Worm (Caenorhabditis elegans) whole organism, L2 larva: ENCODE results near the gene C47E12.2.
A peak's percentile ranks its signal among the peaks of the same experiment; 100 is the strongest.

Experiments
- C34F6.9 ChIP-seq: fragments of 150-350 bp; optimal IDR thresholded peaks from 2 replicates; lab custom pipeline; 2014; ENCODE audit warnings: missing biosample characterization, missing genetic modification characterization
- F13H6.1 ChIP-seq: sonication (generic microtip); optimal IDR thresholded peaks from 2 replicates; lab custom pipeline; 2016; ENCODE audit warnings: missing genetic modification characterization, missing compliant biosample characterization
- R02D3.7 ChIP-seq: fragments of 150-350 bp; optimal IDR thresholded peaks from 2 replicates; lab custom pipeline; 2014; ENCODE audit warnings: missing biosample characterization, missing genetic modification characterization
- Y55F3AM.14 ChIP-seq: fragments of 200-800 bp; sonication (Bioruptor generic); optimal IDR thresholded peaks from 2 replicates; lab custom pipeline; 2018; ENCODE audit warnings: mild to moderate bottlenecking, missing genetic modification characterization, missing compliant biosample characterization
- alr-1 ChIP-seq: fragments of 150-350 bp; optimal IDR thresholded peaks from 2 replicates; lab custom pipeline; 2014; ENCODE audit warnings: missing biosample characterization, missing genetic modification characterization
- aly-2 ChIP-seq: fragments of 150-350 bp; optimal IDR thresholded peaks from 2 replicates; lab custom pipeline; 2014; ENCODE audit warnings: missing biosample characterization, missing genetic modification characterization
- ama-1 ChIP-seq: fragments of 150-350 bp; optimal IDR thresholded peaks from 2 replicates; lab custom pipeline; 2018; ENCODE audit warnings: inconsistent platforms
- crh-2 ChIP-seq: sonication (generic microtip); optimal IDR thresholded peaks from 2 replicates; lab custom pipeline; 2017; ENCODE audit warnings: missing biosample characterization, missing genetic modification characterization
- dmd-4 ChIP-seq: sonication (generic microtip); optimal IDR thresholded peaks from 2 replicates; lab custom pipeline; 2017; ENCODE audit warnings: missing biosample characterization, missing genetic modification characterization
- egl-27 ChIP-seq: sonication (generic microtip); optimal IDR thresholded peaks from 3 replicates; lab custom pipeline; 2017; ENCODE audit warnings: missing biosample characterization, missing genetic modification reagents, missing genetic modification characterization
- elt-1 ChIP-seq: fragments of 150-350 bp; optimal IDR thresholded peaks from 2 replicates; lab custom pipeline; 2014; ENCODE audit warnings: missing biosample characterization, missing genetic modification characterization
- fos-1 ChIP-seq: fragments of 150-350 bp; optimal IDR thresholded peaks from 2 replicates; lab custom pipeline; 2014; ENCODE audit warnings: missing biosample characterization, missing genetic modification characterization
- gmeb-1 ChIP-seq: fragments of 150-350 bp; optimal IDR thresholded peaks from 2 replicates; lab custom pipeline; 2014; ENCODE audit warnings: missing biosample characterization, missing genetic modification characterization
- lin-13 ChIP-seq: fragments of 150-350 bp; optimal IDR thresholded peaks from 2 replicates; lab custom pipeline; 2014; ENCODE audit warnings: missing biosample characterization, missing genetic modification reagents, missing genetic modification characterization
- lin-39 ChIP-seq: fragments of 150-350 bp; optimal IDR thresholded peaks from 2 replicates; lab custom pipeline; 2014; ENCODE audit warnings: missing biosample characterization, missing genetic modification reagents, missing genetic modification characterization
- lsy-2 ChIP-seq, 2 experiments: fragments of 150-350 bp in 1 of 2; sonication (generic microtip) in 1 of 2; optimal IDR thresholded peaks; 2 replicates each; lab custom pipeline; 2014 to 2017; ENCODE audit warnings: missing biosample characterization in 2 of 2, missing genetic modification characterization in 2 of 2
- mab-5 ChIP-seq: fragments of 150-350 bp; optimal IDR thresholded peaks from 2 replicates; lab custom pipeline; 2014; ENCODE audit warnings: missing biosample characterization, missing genetic modification characterization
- mbf-1 ChIP-seq: sonication (generic microtip); optimal IDR thresholded peaks from 2 replicates; lab custom pipeline; 2017; ENCODE audit warnings: missing biosample characterization, missing genetic modification characterization
- mdl-1 ChIP-seq, 2 experiments: fragments of 150-350 bp in 1 of 2; sonication (generic microtip) in 1 of 2; optimal IDR thresholded peaks; 2 replicates each; lab custom pipeline; 2017; ENCODE audit warnings: missing biosample characterization in 2 of 2, missing genetic modification characterization in 2 of 2
- nhr-10 ChIP-seq: sonication (generic microtip); optimal IDR thresholded peaks from 2 replicates; lab custom pipeline; 2017; ENCODE audit warnings: missing biosample characterization, missing genetic modification characterization
- nhr-11 ChIP-seq: fragments of 150-350 bp; optimal IDR thresholded peaks from 2 replicates; lab custom pipeline; 2014; ENCODE audit warnings: missing biosample characterization, missing genetic modification characterization
- nhr-12 ChIP-seq: fragments of 150-350 bp; optimal IDR thresholded peaks from 2 replicates; lab custom pipeline; 2014; ENCODE audit warnings: missing biosample characterization, missing genetic modification characterization
- nhr-129 ChIP-seq: fragments of 150-350 bp; optimal IDR thresholded peaks from 2 replicates; lab custom pipeline; 2014; ENCODE audit warnings: missing biosample characterization, missing genetic modification characterization
- nhr-21 ChIP-seq: fragments of 150-350 bp; optimal IDR thresholded peaks from 2 replicates; lab custom pipeline; 2014; ENCODE audit warnings: missing biosample characterization, missing genetic modification characterization
- nhr-23 ChIP-seq: fragments of 150-350 bp; optimal IDR thresholded peaks from 2 replicates; lab custom pipeline; 2014; ENCODE audit warnings: missing biosample characterization, missing genetic modification reagents, missing genetic modification characterization
- nhr-237 ChIP-seq: fragments of 150-350 bp; optimal IDR thresholded peaks from 2 replicates; lab custom pipeline; 2014; ENCODE audit warnings: missing biosample characterization, missing genetic modification characterization
- nhr-25 ChIP-seq: fragments of 150-350 bp; sonication (generic microtip); optimal IDR thresholded peaks from 3 replicates; lab custom pipeline; 2014; ENCODE audit warnings: missing biosample characterization, missing genetic modification characterization
- nhr-6 ChIP-seq: fragments of 150-350 bp; optimal IDR thresholded peaks from 2 replicates; lab custom pipeline; 2014; ENCODE audit warnings: missing biosample characterization, missing genetic modification characterization
- nhr-77 ChIP-seq: fragments of 150-350 bp; optimal IDR thresholded peaks from 2 replicates; lab custom pipeline; 2014; ENCODE audit warnings: missing biosample characterization, missing genetic modification characterization
- peb-1 ChIP-seq: fragments of 150-350 bp; optimal IDR thresholded peaks from 2 replicates; lab custom pipeline; 2014; ENCODE audit warnings: missing biosample characterization, missing genetic modification characterization
- sem-4 ChIP-seq: fragments of 150-350 bp; optimal IDR thresholded peaks from 2 replicates; lab custom pipeline; 2014; ENCODE audit warnings: missing biosample characterization, missing genetic modification reagents, missing genetic modification characterization
- skn-1 ChIP-seq: sonication (generic microtip); optimal IDR thresholded peaks from 2 replicates; lab custom pipeline; 2017; ENCODE audit warnings: missing biosample characterization, missing genetic modification characterization
- sma-3 ChIP-seq: sonication (generic microtip); optimal IDR thresholded peaks from 2 replicates; lab custom pipeline; 2016; ENCODE audit warnings: missing genetic modification reagents, missing genetic modification characterization, missing compliant biosample characterization
- sma-9 ChIP-seq, 2 experiments: fragments of 150-350 bp in 1 of 2; sonication (generic microtip) in 1 of 2; optimal IDR thresholded peaks; 2 replicates each; lab custom pipeline; 2014 to 2016; ENCODE audit warnings: missing genetic modification characterization in 2 of 2, mild to moderate bottlenecking in 1 of 2, missing biosample characterization in 1 of 2, missing compliant biosample characterization in 1 of 2, missing genetic modification reagents in 1 of 2, moderate library complexity in 1 of 2
- snpc-4 ChIP-seq: fragments of 150-350 bp; optimal IDR thresholded peaks from 2 replicates; lab custom pipeline; 2014; ENCODE audit warnings: missing biosample characterization, missing genetic modification characterization
- unc-39 ChIP-seq: fragments of 150-350 bp; optimal IDR thresholded peaks from 2 replicates; lab custom pipeline; 2014; ENCODE audit warnings: missing biosample characterization, missing genetic modification characterization
- unc-62 ChIP-seq: fragments of 150-350 bp; optimal IDR thresholded peaks from 2 replicates; lab custom pipeline; 2014; ENCODE audit warnings: missing biosample characterization, missing genetic modification reagents, missing genetic modification characterization
- zag-1 ChIP-seq: fragments of 150-350 bp; optimal IDR thresholded peaks from 2 replicates; lab custom pipeline; 2014; ENCODE audit warnings: missing biosample characterization, missing genetic modification characterization
- ztf-1 ChIP-seq: fragments of 200-800 bp; sonication (Bioruptor generic); conservative IDR thresholded peaks from 2 replicates; pipeline ENCODE4 v1.3.6; 2022; ENCODE audit warnings: missing genetic modification characterization, missing compliant biosample characterization
- ztf-11 ChIP-seq: sonication (generic microtip); optimal IDR thresholded peaks from 2 replicates; lab custom pipeline; 2017; ENCODE audit warnings: missing biosample characterization, missing genetic modification characterization
- ztf-4 ChIP-seq: fragments of 150-350 bp; optimal IDR thresholded peaks from 2 replicates; lab custom pipeline; 2014; ENCODE audit warnings: missing biosample characterization, missing genetic modification characterization

C47E12.2 gene

ce11 chrIV:10021283-10021682 is 18.0 kb upstream of the C47E12.2 start, which contains the start of gene F44D12.19:
Gene F44D12.19 (plus strand): TSS chrIV:10021583.
- no peak for TF ChIP-seq R02D3.7 (tag; lab: Kevin White, UChicago)
- no peak for TF ChIP-seq sma-9 (GFP tag; optimal IDR thresholded peaks at IDR 0.05; lab: Kevin White, UChicago)
- no peak for TF ChIP-seq sma-9 (tag; optimal IDR thresholded peaks at IDR 0.05; lab: Kevin White, UChicago)
- no peak for TF ChIP-seq nhr-21
- no peak for TF ChIP-seq aly-2 (tag; lab: Kevin White, UChicago)
- no peak for TF ChIP-seq skn-1 (tag; lab: Kevin White, UChicago)
- TF ChIP-seq unc-62 (GFP tag; lab: Kevin White, UChicago): no peak
- TF ChIP-seq nhr-25 (tag; lab: Kevin White, UChicago): no peak
- TF ChIP-seq, all 48 proteins: peak for 0

- TF ChIP-seq unc-39: no peak
- peak; percentile 7 for TF ChIP-seq fos-1
Measured at ce11 chrIV:10017633-10018032, 14.3 kb upstream of the C47E12.2 start, which contains the start of gene F44D12.2. Gene F44D12.2 (minus strand): TSS chrIV:10017733.

- no peak for TF ChIP-seq ama-1 (lab: Kevin White, UChicago)
- TF ChIP-seq sma-9 (GFP tag; optimal IDR thresholded peaks at IDR 0.05; lab: Kevin White, UChicago): no peak
- TF ChIP-seq sma-9 (tag; optimal IDR thresholded peaks at IDR 0.05; lab: Kevin White, UChicago): no peak
- no peak for TF ChIP-seq nhr-25 (tag; lab: Kevin White, UChicago)
- TF ChIP-seq peb-1: no peak
- no peak for TF ChIP-seq nhr-237 (tag; lab: Kevin White, UChicago)
- TF ChIP-seq R02D3.7 (tag; lab: Kevin White, UChicago): no peak
- no peak for TF ChIP-seq elt-1 (tag; lab: Kevin White, UChicago)
- no peak for TF ChIP-seq mab-5
- no peak for TF ChIP-seq lsy-2 (tag; optimal IDR thresholded peaks at IDR 0.05; lab: Kevin White, UChicago)
- TF ChIP-seq gmeb-1 (tag; lab: Kevin White, UChicago): no peak
- TF ChIP-seq lin-13 (GFP tag; lab: Kevin White, UChicago): no peak
- no peak for TF ChIP-seq unc-39
- TF ChIP-seq nhr-10 (tag; lab: Kevin White, UChicago): no peak
- no peak for TF ChIP-seq nhr-23 (tag; lab: Kevin White, UChicago)
- TF ChIP-seq unc-62 (GFP tag; lab: Kevin White, UChicago): no peak
- TF ChIP-seq sem-4 (tag; lab: Kevin White, UChicago): no peak
- no peak for TF ChIP-seq nhr-129 (tag; lab: Kevin White, UChicago)
Measured at ce11 chrIV:10016977-10017376, 13.7 kb upstream of the C47E12.2 start, which contains the start of gene ent-7. Gene ent-7 (plus strand): TSS chrIV:10017277.

ce11 chrIV:10009536-10009935 is 6.2 kb upstream of the C47E12.2 start, which contains the start of gene magu-4:
Gene magu-4 (plus strand): TSS chrIV:10009753.
- TF ChIP-seq nhr-25 (tag; lab: Kevin White, UChicago): peak; percentile 17
- no peak for TF ChIP-seq R02D3.7 (tag; lab: Kevin White, UChicago)

ce11 chrIV:10007758-10008157 is 4.5 kb upstream of the C47E12.2 start:
- TF ChIP-seq snpc-4 (tag; lab: Kevin White, UChicago) (no peak), egl-27 (tag; lab: Kevin White, UChicago) (no peak), mdl-1 (tag; optimal IDR thresholded peaks at IDR 0.05; lab: Kevin White, UChicago) (peak in 1 of 2 experiments; percentile 19), sma-9 (GFP tag; optimal IDR thresholded peaks at IDR 0.05; lab: Kevin White, UChicago) (no peak), sma-9 (tag; optimal IDR thresholded peaks at IDR 0.05; lab: Kevin White, UChicago) (no peak), unc-39 (no peak), lin-13 (GFP tag; lab: Kevin White, UChicago) (no peak), peb-1 (no peak), F13H6.1 (peak; percentile 43), sma-3 (GFP tag; lab: Kevin White, UChicago) (peak; percentile 37), ztf-1 (GFP tag; lab: Robert Waterston, UW) (no peak), nhr-77 (no peak), ztf-11 (no peak), ama-1 (lab: Kevin White, UChicago) (no peak), skn-1 (tag; lab: Kevin White, UChicago) (no peak), gmeb-1 (tag; lab: Kevin White, UChicago) (no peak), C34F6.9 (tag; lab: Kevin White, UChicago) (peak; percentile 8), alr-1 (tag; lab: Kevin White, UChicago) (no peak), mbf-1 (no peak), Y55F3AM.14 (GFP tag; lab: Kevin White, UChicago) (no peak), lsy-2 (tag; optimal IDR thresholded peaks at IDR 0.05; lab: Kevin White, UChicago) (peak in 1 of 2 experiments; percentile 9), nhr-10 (tag; lab: Kevin White, UChicago) (no peak), nhr-11 (tag; lab: Kevin White, UChicago) (no peak), dmd-4 (tag; lab: Kevin White, UChicago) (no peak), nhr-25 (tag; lab: Kevin White, UChicago) (peak; percentile 60), R02D3.7 (tag; lab: Kevin White, UChicago) (no peak), nhr-237 (tag; lab: Kevin White, UChicago) (no peak), nhr-23 (tag; lab: Kevin White, UChicago) (no peak), nhr-21 (peak; percentile 64), lin-39 (no peak), nhr-12 (tag; lab: Kevin White, UChicago) (no peak), nhr-6 (tag; lab: Kevin White, UChicago) (no peak), fos-1 (peak; percentile 46), crh-2 (peak; percentile 60), zag-1 (tag; lab: Kevin White, UChicago) (no peak), ztf-4 (no peak), aly-2 (tag; lab: Kevin White, UChicago) (no peak), sem-4 (tag; lab: Kevin White, UChicago) (no peak), unc-62 (GFP tag; lab: Kevin White, UChicago) (no peak)
